Worm (Caenorhabditis elegans) whole organism, L1 larva: ENCODE data around the gene srj-21.

Source experiments
- C16A3.4 ChIP-seq: fragments of 150-350 bp; optimal IDR thresholded peaks from 2 replicates; lab custom pipeline; 2014; ENCODE audit warnings: missing biosample characterization, missing genetic modification characterization
- C34B4.2 ChIP-seq: sonication (generic microtip); optimal IDR thresholded peaks from 2 replicates; lab custom pipeline; 2017; ENCODE audit warnings: mild to moderate bottlenecking, missing genetic modification characterization, missing compliant biosample characterization
- F16B12.6 ChIP-seq: fragments of 150-350 bp; optimal IDR thresholded peaks from 2 replicates; lab custom pipeline; 2014; ENCODE audit warnings: missing biosample characterization, missing genetic modification characterization
- Y116A8C.19 ChIP-seq: sonication (generic microtip); optimal IDR thresholded peaks from 2 replicates; lab custom pipeline; 2016; ENCODE audit warnings: missing compliant biosample characterization, missing genetic modification characterization, borderline replicate concordance
- ama-1 ChIP-seq: fragments of 150-350 bp; optimal IDR thresholded peaks from 2 replicates; lab custom pipeline; 2014
- blmp-1 ChIP-seq: fragments of 150-350 bp; optimal IDR thresholded peaks from 2 replicates; lab custom pipeline; 2014; ENCODE audit warnings: missing biosample characterization, missing genetic modification characterization
- ceh-88 ChIP-seq: fragments of 200-800 bp; sonication (Bioruptor generic); IDR thresholded peaks from 2 replicates; pipeline ENCODE4 v1.3.6; 2022; ENCODE audit warnings: missing genetic modification characterization, missing compliant biosample characterization
- ceh-90 ChIP-seq: sonication (generic microtip); optimal IDR thresholded peaks from 2 replicates; lab custom pipeline; 2016; ENCODE audit warnings: missing genetic modification characterization, missing compliant biosample characterization
- ces-1 ChIP-seq: fragments of 150-350 bp; optimal IDR thresholded peaks from 2 replicates; lab custom pipeline; 2014; ENCODE audit warnings: missing biosample characterization, missing genetic modification reagents, missing genetic modification characterization
- dpl-1 ChIP-seq, 3 experiments: fragments of 150-350 bp in 2 of 3; sonication (generic microtip) in 1 of 3; optimal IDR thresholded peaks; 2 replicates each; lab custom pipeline; 2014 to 2017; ENCODE audit warnings: missing biosample characterization in 3 of 3, missing genetic modification characterization in 3 of 3, missing genetic modification reagents in 3 of 3
- dsc-1 ChIP-seq: sonication (generic microtip); optimal IDR thresholded peaks from 2 replicates; lab custom pipeline; 2016; ENCODE audit warnings: mild to moderate bottlenecking, missing genetic modification characterization, missing compliant biosample characterization
- egl-13 ChIP-seq: sonication (generic microtip); optimal IDR thresholded peaks from 2 replicates; lab custom pipeline; 2016; ENCODE audit warnings: missing genotype, missing genetic modification reagents, missing genetic modification characterization, missing compliant biosample characterization
- egl-27 ChIP-seq, 2 experiments: fragments of 150-350 bp in 1 of 2; sonication (generic microtip); optimal IDR thresholded peaks; 3 replicates each; lab custom pipeline; 2017 to 2018; ENCODE audit warnings: missing biosample characterization in 2 of 2, missing genetic modification characterization in 2 of 2, missing genetic modification reagents in 2 of 2
- ets-5 ChIP-seq: fragments of 200-800 bp; sonication (Bioruptor generic); IDR thresholded peaks from 2 replicates; pipeline ENCODE4 v1.3.6; 2022; ENCODE audit warnings: missing genetic modification characterization, missing compliant biosample characterization
- fkh-10 ChIP-seq: sonication (generic microtip); optimal IDR thresholded peaks from 2 replicates; lab custom pipeline; 2017; ENCODE audit warnings: missing biosample characterization, missing genetic modification reagents, missing genetic modification characterization
- grh-1 ChIP-seq: fragments of 200-800 bp; sonication (Bioruptor generic); IDR thresholded peaks from 2 replicates; pipeline ENCODE4 v1.3.6; 2022; ENCODE audit warnings: missing genetic modification reagents, missing genetic modification characterization, missing compliant biosample characterization
- hlh-17 ChIP-seq: fragments of 200-800 bp; sonication (Bioruptor generic); optimal IDR thresholded peaks from 2 replicates; lab custom pipeline; 2018; ENCODE audit warnings: missing genetic modification characterization, mild to moderate bottlenecking, missing compliant biosample characterization, moderate library complexity, borderline replicate concordance
- irx-1 ChIP-seq: sonication (generic microtip); optimal IDR thresholded peaks from 2 replicates; lab custom pipeline; 2016; ENCODE audit warnings: missing genetic modification characterization, missing compliant biosample characterization
- isw-1 ChIP-seq: fragments of 200-800 bp; sonication (Bioruptor generic); IDR thresholded peaks from 2 replicates; pipeline ENCODE4 v1.3.6; 2022; ENCODE audit warnings: missing genetic modification characterization, missing compliant biosample characterization
- jun-1 ChIP-seq: fragments of 150-350 bp; optimal IDR thresholded peaks from 2 replicates; lab custom pipeline; 2014; ENCODE audit warnings: missing biosample characterization, missing genetic modification reagents, missing genetic modification characterization
- lin-14 ChIP-seq: fragments of 200-800 bp; sonication (Bioruptor generic); optimal IDR thresholded peaks from 2 replicates; lab custom pipeline; 2018; ENCODE audit warnings: mild to moderate bottlenecking, missing genetic modification characterization, moderate library complexity, missing compliant biosample characterization
- lin-15B ChIP-seq: fragments of 150-350 bp; sonication (generic microtip); optimal IDR thresholded peaks from 3 replicates; lab custom pipeline; 2014; ENCODE audit warnings: missing biosample characterization, missing genetic modification characterization
- lsy-2 ChIP-seq, 2 experiments: fragments of 150-350 bp; optimal IDR thresholded peaks; 2 replicates each; lab custom pipeline; 2014; ENCODE audit warnings: missing biosample characterization in 2 of 2, missing genetic modification characterization in 2 of 2
- mab-9 ChIP-seq: fragments of 200-800 bp; sonication (Bioruptor generic); IDR thresholded peaks from 2 replicates; pipeline ENCODE4 v1.3.6; 2022; ENCODE audit warnings: missing genetic modification reagents, missing genetic modification characterization, missing compliant biosample characterization
- mdl-1 ChIP-seq, 2 experiments: fragments of 150-350 bp; optimal IDR thresholded peaks; 2 replicates each; lab custom pipeline; 2014 to 2017; ENCODE audit warnings: missing biosample characterization in 2 of 2, missing genetic modification characterization in 2 of 2, inconsistent platforms in 1 of 2
- mep-1 ChIP-seq: fragments of 150-350 bp; optimal IDR thresholded peaks from 2 replicates; lab custom pipeline; 2014; ENCODE audit warnings: missing biosample characterization, missing genetic modification characterization
- nhr-20 ChIP-seq: sonication (generic microtip); optimal IDR thresholded peaks from 2 replicates; lab custom pipeline; 2016; ENCODE audit warnings: mild to moderate bottlenecking, missing genetic modification characterization, missing compliant biosample characterization
- nhr-28 ChIP-seq: fragments of 150-350 bp; optimal IDR thresholded peaks from 2 replicates; lab custom pipeline; 2014; ENCODE audit warnings: missing biosample characterization, missing genetic modification characterization
- nhr-47 ChIP-seq: sonication (generic microtip); optimal IDR thresholded peaks from 2 replicates; lab custom pipeline; 2016; ENCODE audit warnings: mild to moderate bottlenecking, missing genetic modification characterization, moderate library complexity, missing compliant biosample characterization
- nhr-71 ChIP-seq: sonication (generic microtip); optimal IDR thresholded peaks from 2 replicates; lab custom pipeline; 2016; ENCODE audit warnings: mild to moderate bottlenecking, missing genetic modification characterization, moderate library complexity, missing compliant biosample characterization
- nhr-76 ChIP-seq: sonication (generic microtip); optimal IDR thresholded peaks from 2 replicates; lab custom pipeline; 2017; ENCODE audit warnings: missing biosample characterization, missing genetic modification characterization
- nhr-85 ChIP-seq: sonication (generic microtip); peaks from one replicate; lab custom pipeline; 2016; ENCODE audit warnings: missing genetic modification characterization, inconsistent platforms, missing compliant biosample characterization
- nhr-90 ChIP-seq: sonication (generic microtip); optimal IDR thresholded peaks from 2 replicates; lab custom pipeline; 2016; ENCODE audit warnings: mild to moderate bottlenecking, missing genetic modification characterization, missing compliant biosample characterization; ENCODE audit not compliant: poor library complexity
- pag-3 ChIP-seq: sonication (generic microtip); optimal IDR thresholded peaks from 2 replicates; lab custom pipeline; 2017; ENCODE audit warnings: missing genetic modification characterization, mild to moderate bottlenecking, missing compliant biosample characterization, antibody characterized with exemption, borderline replicate concordance; ENCODE audit not compliant: insufficient read depth
- pqm-1 ChIP-seq: sonication (generic microtip); optimal IDR thresholded peaks from 3 replicates; lab custom pipeline; 2017; ENCODE audit warnings: missing biosample characterization, missing genetic modification characterization
- rnt-1 ChIP-seq: sonication (generic microtip); optimal IDR thresholded peaks from 2 replicates; lab custom pipeline; 2016; ENCODE audit warnings: mild to moderate bottlenecking, missing genetic modification characterization, moderate library complexity, missing compliant biosample characterization
- snpc-4 ChIP-seq: fragments of 150-350 bp; optimal IDR thresholded peaks from 2 replicates; lab custom pipeline; 2014; ENCODE audit warnings: missing biosample characterization, missing genetic modification characterization
- snu-23 ChIP-seq: sonication (generic microtip); optimal IDR thresholded peaks from 2 replicates; lab custom pipeline; 2016; ENCODE audit warnings: missing genetic modification characterization, missing compliant biosample characterization
- sox-4 ChIP-seq: sonication (generic microtip); optimal IDR thresholded peaks from 2 replicates; lab custom pipeline; 2016; ENCODE audit warnings: missing genetic modification characterization, missing compliant biosample characterization
- sup-37 ChIP-seq: fragments of 200-800 bp; sonication (Bioruptor generic); optimal IDR thresholded peaks from 2 replicates; lab custom pipeline; 2018; ENCODE audit warnings: mild to moderate bottlenecking, missing genetic modification characterization, missing compliant biosample characterization
- swsn-7 ChIP-seq: sonication (generic microtip); optimal IDR thresholded peaks from 2 replicates; lab custom pipeline; 2016; ENCODE audit warnings: missing genetic modification characterization, missing compliant biosample characterization
- tlp-1 ChIP-seq: fragments of 150-350 bp; optimal IDR thresholded peaks from 2 replicates; lab custom pipeline; 2014; ENCODE audit warnings: missing biosample characterization, missing genetic modification characterization
- unc-86 ChIP-seq: sonication (generic microtip); optimal IDR thresholded peaks from 2 replicates; lab custom pipeline; 2016; ENCODE audit warnings: missing genetic modification characterization, missing compliant biosample characterization
- vab-15 ChIP-seq: sonication (generic microtip); optimal IDR thresholded peaks from 2 replicates; lab custom pipeline; 2017; ENCODE audit warnings: missing genotype, mild to moderate bottlenecking, missing genetic modification characterization, missing compliant biosample characterization
- xbp-1 ChIP-seq: sonication (generic microtip); optimal IDR thresholded peaks from 2 replicates; lab custom pipeline; 2016; ENCODE audit warnings: missing genetic modification characterization, missing compliant biosample characterization
- zag-1 ChIP-seq: fragments of 150-350 bp; optimal IDR thresholded peaks from 2 replicates; lab custom pipeline; 2014; ENCODE audit warnings: missing biosample characterization, missing genetic modification characterization
- zip-4 ChIP-seq: fragments of 200-800 bp; sonication (Bioruptor generic); optimal IDR thresholded peaks from 2 replicates; lab custom pipeline; 2018; ENCODE audit warnings: mild to moderate bottlenecking, missing genetic modification characterization, moderate library complexity, missing compliant biosample characterization
- ztf-4 ChIP-seq: fragments of 150-350 bp; optimal IDR thresholded peaks from 2 replicates; lab custom pipeline; 2014; ENCODE audit warnings: missing biosample characterization, missing genetic modification characterization

Gene srj-21

DNA sequence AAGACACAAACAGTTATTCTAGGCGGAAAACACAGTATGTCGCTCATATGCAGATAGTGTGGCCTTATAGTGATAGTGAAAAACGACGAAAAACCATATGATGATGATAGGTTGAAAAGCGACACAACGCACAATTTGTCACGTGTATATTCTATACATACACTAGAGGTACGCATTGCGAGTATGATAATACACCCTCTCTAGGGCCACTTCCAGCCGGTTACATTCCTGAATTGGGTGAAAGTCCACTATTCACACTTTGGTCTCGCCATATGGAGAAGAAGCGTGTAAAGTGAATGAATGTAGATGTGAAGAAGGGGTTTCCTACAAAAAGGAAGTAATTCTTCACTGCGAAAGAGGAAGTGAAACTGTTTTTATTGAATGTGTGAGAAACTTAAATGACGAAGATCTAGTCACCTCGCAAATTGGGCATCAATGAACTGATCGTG lies 15.7 kb upstream of the srj-21 start (continued):
- TF ChIP-seq nhr-90 (tag; lab: Kevin White, UChicago), result peak; percentile 50
- peak; percentile 65 for TF ChIP-seq nhr-71 (tag; lab: Kevin White, UChicago)
- TF ChIP-seq lin-15B (tag; lab: Kevin White, UChicago), result no peak
- no peak for TF ChIP-seq ama-1 (lab: Kevin White, UChicago)
- TF ChIP-seq ces-1 (GFP tag; lab: Kevin White, UChicago), result no peak
- TF ChIP-seq egl-27 (tag; optimal IDR thresholded peaks at IDR 0.05; lab: Kevin White, UChicago), result no peak
- TF ChIP-seq lin-14 (GFP tag; lab: Kevin White, UChicago), result peak; percentile 69
- no peak for TF ChIP-seq egl-13 (tag; lab: Kevin White, UChicago)
- no peak for TF ChIP-seq Y116A8C.19
- TF ChIP-seq sup-37, result no peak
- no peak for TF ChIP-seq tlp-1 (tag; lab: Kevin White, UChicago)
- TF ChIP-seq irx-1 (tag; lab: Kevin White, UChicago), result no peak
- no peak for TF ChIP-seq nhr-76 (tag; lab: Kevin White, UChicago)
- no peak for TF ChIP-seq xbp-1 (tag; lab: Kevin White, UChicago)
- no peak for TF ChIP-seq ets-5 (GFP tag; lab: Robert Waterston, UW)
- TF ChIP-seq nhr-47 (tag; lab: Kevin White, UChicago), result peak; percentile 47
- TF ChIP-seq F16B12.6 (tag; lab: Kevin White, UChicago), result no peak
- TF ChIP-seq fkh-10 (GFP tag; lab: Kevin White, UChicago), result no peak
- no peak for TF ChIP-seq mep-1
- TF ChIP-seq unc-86 (tag; lab: Kevin White, UChicago), result no peak
- TF ChIP-seq snu-23 (GFP tag; lab: Kevin White, UChicago), result peak; percentile 47
- TF ChIP-seq nhr-85 (tag; lab: Kevin White, UChicago), result peak; percentile 85
- no peak for TF ChIP-seq sox-4 (tag; lab: Kevin White, UChicago)
- no peak for TF ChIP-seq dpl-1 (GFP tag; optimal IDR thresholded peaks at IDR 0.05; lab: Kevin White, UChicago)
- peak; percentile 12 for TF ChIP-seq C16A3.4 (tag; lab: Kevin White, UChicago)
- TF ChIP-seq pag-3 (tag; lab: Kevin White, UChicago), result no peak
- no peak for TF ChIP-seq dsc-1 (tag; lab: Kevin White, UChicago)
- TF ChIP-seq swsn-7 (tag; lab: Kevin White, UChicago), result no peak
- peak in 1 of 2 experiments; percentile 36 for TF ChIP-seq lsy-2 (tag; optimal IDR thresholded peaks at IDR 0.05; lab: Kevin White, UChicago)
- no peak for TF ChIP-seq zag-1
- TF ChIP-seq mab-9 (GFP tag; lab: Robert Waterston, UW), result no peak
- no peak for TF ChIP-seq grh-1 (GFP tag; lab: Robert Waterston, UW)
- TF ChIP-seq mdl-1 (tag; optimal IDR thresholded peaks at IDR 0.05; lab: Kevin White, UChicago), result peak in 1 of 2 experiments; percentile 72
- no peak for TF ChIP-seq zip-4
- TF ChIP-seq blmp-1 (tag; lab: Kevin White, UChicago), result peak; percentile 68
- no peak for TF ChIP-seq ceh-90 (tag; lab: Kevin White, UChicago)
- TF ChIP-seq isw-1, result no peak
- TF ChIP-seq vab-15 (tag; lab: Kevin White, UChicago), result no peak
- no peak for TF ChIP-seq pqm-1 (tag; lab: Kevin White, UChicago)
- TF ChIP-seq nhr-28 (tag; lab: Kevin White, UChicago), result no peak
- no peak for TF ChIP-seq C34B4.2
- peak; percentile 43 for TF ChIP-seq jun-1 (tag; lab: Kevin White, UChicago)
- no peak for TF ChIP-seq ceh-88 (GFP tag; lab: Robert Waterston, UW)
- TF ChIP-seq hlh-17 (GFP tag; lab: Kevin White, UChicago), result no peak
- TF ChIP-seq nhr-20 (tag; lab: Kevin White, UChicago), result peak; percentile 84
- no peak for TF ChIP-seq snpc-4 (tag; lab: Kevin White, UChicago)
- no peak for TF ChIP-seq rnt-1 (tag; lab: Kevin White, UChicago)
- TF ChIP-seq ztf-4 (tag; lab: Kevin White, UChicago), result no peak
